Worm (Caenorhabditis elegans) whole organism, L1 larva: ENCODE measurements around the gene C07D10.1.

Experiments used
- ama-1 ChIP-seq: fragments of 150-350 bp; optimal IDR thresholded peaks from 2 replicates; lab custom pipeline; 2014
- elt-2 ChIP-seq: sonication (generic microtip); optimal IDR thresholded peaks from 2 replicates; lab custom pipeline; 2016; ENCODE audit warnings: missing genetic modification characterization, mild to moderate bottlenecking, inconsistent platforms, missing compliant biosample characterization, missing genetic modification reagents
- fos-1 ChIP-seq: fragments of 150-350 bp; optimal IDR thresholded peaks from 2 replicates; lab custom pipeline; 2014; ENCODE audit warnings: missing biosample characterization, missing genetic modification characterization
- lin-39 ChIP-seq: fragments of 150-350 bp; optimal IDR thresholded peaks from 2 replicates; lab custom pipeline; 2014; ENCODE audit warnings: missing biosample characterization, missing genetic modification reagents, missing genetic modification characterization
- nhr-11 ChIP-seq: fragments of 150-350 bp; optimal IDR thresholded peaks from 2 replicates; lab custom pipeline; 2014; ENCODE audit warnings: missing biosample characterization, missing genetic modification characterization
- nhr-84 ChIP-seq: sonication (generic microtip); optimal IDR thresholded peaks from 2 replicates; lab custom pipeline; 2017; ENCODE audit warnings: missing biosample characterization, missing genetic modification characterization
- zag-1 ChIP-seq: fragments of 150-350 bp; optimal IDR thresholded peaks from 2 replicates; lab custom pipeline; 2014; ENCODE audit warnings: missing biosample characterization, missing genetic modification characterization
- ztf-4 ChIP-seq: fragments of 150-350 bp; optimal IDR thresholded peaks from 2 replicates; lab custom pipeline; 2014; ENCODE audit warnings: missing biosample characterization, missing genetic modification characterization

ce11 chrII:7419563-7419962 is 20.8 kb downstream of the C07D10.1 start:
- TF ChIP-seq lin-39 (no peak), nhr-84 (no peak), nhr-11 (tag; lab: Kevin White, UChicago) (no peak), ama-1 (lab: Kevin White, UChicago) (no peak), elt-2 (tag; lab: Kevin White, UChicago) (no peak), fos-1 (tag; lab: Kevin White, UChicago) (no peak), ztf-4 (tag; lab: Kevin White, UChicago) (no peak), zag-1 (no peak)
